Fruit fly (Drosophila melanogaster) whole organism, embryonic: ENCODE measurements around the gene ClC-a.
A peak's percentile ranks its signal among the peaks of the same experiment; 100 is the strongest.

ENCODE experiments used
- BtbVII ChIP-seq: fragments of 200-800 bp; sonication (Bioruptor generic); optimal IDR thresholded peaks from 3 replicates; lab custom pipeline; 2017; ENCODE audit warnings: missing biosample characterization, mild to moderate bottlenecking, missing genetic modification characterization
- Bteb2 ChIP-seq: fragments of 200-800 bp; sonication (Bioruptor generic); optimal IDR thresholded peaks from 2 replicates; lab custom pipeline; 2016; ENCODE audit warnings: missing biosample characterization, missing genetic modification characterization
- C15 ChIP-seq: fragments of 200-800 bp; sonication (Bioruptor generic); IDR thresholded peaks from 3 replicates; pipeline ENCODE4 v1.3.6; 2022; ENCODE audit warnings: missing biosample characterization, missing genetic modification characterization
- CG10431 ChIP-seq: fragments of 200-800 bp; sonication (Bioruptor generic); optimal IDR thresholded peaks from 3 replicates; lab custom pipeline; 2018; ENCODE audit warnings: missing biosample characterization, mild to moderate bottlenecking, missing genetic modification characterization
- CG11456 ChIP-seq: fragments of 200-800 bp; sonication (Bioruptor generic); IDR thresholded peaks from 3 replicates; pipeline ENCODE4 v1.3.6; 2022; ENCODE audit warnings: missing biosample characterization, missing genetic modification characterization
- CG11560 ChIP-seq: fragments of 200-800 bp; sonication (Bioruptor generic); IDR thresholded peaks from 3 replicates; pipeline ENCODE4 v1.3.6; 2022; ENCODE audit warnings: missing biosample characterization, missing genetic modification characterization
- CG12236 ChIP-seq: fragments of 200-800 bp; sonication (Bioruptor generic); optimal IDR thresholded peaks from 2 replicates; lab custom pipeline; 2016; ENCODE audit warnings: missing biosample characterization, missing genetic modification characterization
- CG12391 ChIP-seq: fragments of 200-800 bp; sonication (Bioruptor generic); optimal IDR thresholded peaks from 3 replicates; lab custom pipeline; 2018; ENCODE audit warnings: missing biosample characterization, mild to moderate bottlenecking, missing genetic modification characterization, moderate library complexity
- CG13296 ChIP-seq: fragments of 200-800 bp; sonication (Bioruptor generic); optimal IDR thresholded peaks from 3 replicates; lab custom pipeline; 2018; ENCODE audit warnings: missing biosample characterization, mild to moderate bottlenecking, missing genetic modification characterization
- CG13894 ChIP-seq: fragments of 200-800 bp; sonication (Bioruptor generic); optimal IDR thresholded peaks from 3 replicates; lab custom pipeline; 2018; ENCODE audit warnings: missing biosample characterization, mild to moderate bottlenecking, missing genetic modification characterization, moderate library complexity
- CG16813 ChIP-seq: fragments of 200-800 bp; sonication (Bioruptor generic); IDR thresholded peaks from 3 replicates; pipeline ENCODE4 v1.3.6; 2022; ENCODE audit warnings: missing biosample characterization, missing genetic modification characterization; ENCODE audit not compliant: partially characterized antibody
- CG2202 ChIP-seq: fragments of 200-800 bp; sonication (Bioruptor generic); optimal IDR thresholded peaks from 2 replicates; lab custom pipeline; 2018; ENCODE audit warnings: missing biosample characterization, mild to moderate bottlenecking, missing genetic modification characterization
- CG2712 ChIP-seq: fragments of 200-800 bp; optimal IDR thresholded peaks from 3 replicates; lab custom pipeline; 2019; ENCODE audit warnings: missing biosample characterization, mild to moderate bottlenecking, missing genetic modification characterization, moderate library complexity
- CG30403 ChIP-seq: fragments of 200-800 bp; sonication (Bioruptor generic); optimal IDR thresholded peaks from 3 replicates; lab custom pipeline; 2016; ENCODE audit warnings: missing biosample characterization, missing genetic modification characterization
- CG3281 ChIP-seq: fragments of 200-800 bp; sonication (Bioruptor generic); optimal IDR thresholded peaks from 3 replicates; lab custom pipeline; 2017; ENCODE audit warnings: missing biosample characterization, mild to moderate bottlenecking, missing genetic modification characterization
- CG5953 ChIP-seq: fragments of 200-800 bp; sonication (Bioruptor generic); IDR thresholded peaks from 2 replicates; pipeline ENCODE4 v1.3.6; 2022; ENCODE audit warnings: missing biosample characterization, missing genetic modification characterization
- CG6813 ChIP-seq: fragments of 200-800 bp; sonication (Bioruptor generic); optimal IDR thresholded peaks from 2 replicates; lab custom pipeline; 2017; ENCODE audit warnings: missing biosample characterization, missing genetic modification characterization, mild to moderate bottlenecking, moderate library complexity, missing genetic modification reagents
- CG7987 ChIP-seq: fragments of 200-800 bp; sonication (Bioruptor generic); optimal IDR thresholded peaks from 2 replicates; lab custom pipeline; 2018; ENCODE audit warnings: missing biosample characterization, mild to moderate bottlenecking, missing genetic modification characterization, moderate library complexity
- CG9797 ChIP-seq: fragments of 200-800 bp; sonication (Bioruptor generic); optimal IDR thresholded peaks from 3 replicates; lab custom pipeline; 2018; ENCODE audit warnings: missing biosample characterization, mild to moderate bottlenecking, missing genetic modification characterization
- CG9817 ChIP-seq: fragments of 200-800 bp; sonication (Bioruptor generic); optimal IDR thresholded peaks from 2 replicates; lab custom pipeline; 2018; ENCODE audit warnings: missing biosample characterization, mild to moderate bottlenecking, missing genetic modification characterization, moderate library complexity
- Dek ChIP-seq: fragments of 200-800 bp; sonication (Bioruptor generic); optimal IDR thresholded peaks from 3 replicates; lab custom pipeline; 2019; ENCODE audit warnings: missing biosample characterization, mild to moderate bottlenecking, missing genetic modification characterization, moderate library complexity
- Dip2 ChIP-seq: fragments of 200-800 bp; sonication (Bioruptor generic); IDR thresholded peaks from 2 replicates; pipeline ENCODE4 v1.3.6; 2022; ENCODE audit warnings: missing biosample characterization, missing genetic modification characterization
- Doc2 ChIP-seq: fragments of 200-800 bp; sonication (Bioruptor generic); IDR thresholded peaks from 2 replicates; pipeline ENCODE4 v1.3.6; 2022; ENCODE audit warnings: missing biosample characterization, missing genetic modification characterization
- Elba2 ChIP-seq: fragments of 200-800 bp; sonication (Bioruptor generic); optimal IDR thresholded peaks from 3 replicates; lab custom pipeline; 2016; ENCODE audit warnings: missing biosample characterization, missing genetic modification characterization
- GATAe ChIP-seq: fragments of 200-800 bp; sonication (Bioruptor generic); conservative IDR thresholded peaks from 2 replicates; pipeline ENCODE4 v1.3.6; 2022; ENCODE audit warnings: missing biosample characterization, missing genetic modification characterization
- Gsc ChIP-seq: fragments of 200-800 bp; sonication (Bioruptor generic); IDR thresholded peaks from 2 replicates; pipeline ENCODE4 v1.3.6; 2022; ENCODE audit warnings: missing biosample characterization, missing genetic modification characterization
- Gug ChIP-seq: fragments of 200-800 bp; sonication (Bioruptor generic); IDR thresholded peaks from 4 replicates; pipeline ENCODE4 v1.3.6; 2022; ENCODE audit warnings: missing biosample characterization, missing genetic modification characterization
- Neu2 ChIP-seq: fragments of 200-800 bp; sonication (Bioruptor generic); optimal IDR thresholded peaks from 3 replicates; lab custom pipeline; 2016; ENCODE audit warnings: missing biosample characterization, missing genetic modification characterization, borderline replicate concordance
- Rx ChIP-seq: fragments of 200-800 bp; sonication (Bioruptor generic); IDR thresholded peaks from 2 replicates; pipeline ENCODE4 v1.3.6; 2022; ENCODE audit warnings: missing biosample characterization, missing genetic modification characterization
- Sin3A ChIP-seq: fragments of >200 bp; optimal IDR thresholded peaks from 2 replicates; lab custom pipeline; 2018
- Sox102F ChIP-seq: fragments of 200-800 bp; sonication (Bioruptor generic); optimal IDR thresholded peaks from 2 replicates; lab custom pipeline; 2018; ENCODE audit warnings: missing biosample characterization, mild to moderate bottlenecking, missing genetic modification characterization, moderate library complexity
- Vsx1 ChIP-seq: fragments of 200-800 bp; sonication (Bioruptor generic); optimal IDR thresholded peaks from 2 replicates; lab custom pipeline; 2017; ENCODE audit warnings: missing biosample characterization, mild to moderate bottlenecking, missing genetic modification characterization, missing genetic modification reagents
- abd-A ChIP-seq: fragments of 200-800 bp; sonication (Bioruptor generic); optimal IDR thresholded peaks from 3 replicates; lab custom pipeline; 2019; ENCODE audit warnings: missing biosample characterization, mild to moderate bottlenecking, missing genetic modification characterization, moderate library complexity
- cato ChIP-seq: fragments of 200-800 bp; sonication (Bioruptor generic); optimal IDR thresholded peaks from 2 replicates; lab custom pipeline; 2016; ENCODE audit warnings: missing biosample characterization, missing genetic modification characterization, borderline replicate concordance
- caup ChIP-seq: fragments of 200-800 bp; sonication (Bioruptor generic); optimal IDR thresholded peaks from 3 replicates; lab custom pipeline; 2017; ENCODE audit warnings: missing biosample characterization, mild to moderate bottlenecking, missing genetic modification characterization, moderate library complexity; ENCODE audit not compliant: severe bottlenecking
- croc ChIP-seq: fragments of 200-800 bp; sonication (Bioruptor generic); conservative IDR thresholded peaks from 3 replicates; pipeline ENCODE4 v1.3.6; 2022; ENCODE audit warnings: missing biosample characterization, missing genetic modification characterization
- dan ChIP-seq: fragments of 200-800 bp; sonication (Bioruptor generic); IDR thresholded peaks from 2 replicates; pipeline ENCODE4 v1.3.6; 2022; ENCODE audit warnings: missing biosample characterization, missing genetic modification characterization
- dati ChIP-seq: fragments of 200-800 bp; sonication (Bioruptor generic); IDR thresholded peaks from 2 replicates; pipeline ENCODE4 v1.3.6; 2022; ENCODE audit warnings: missing biosample characterization, missing genetic modification characterization
- eve ChIP-seq, 2 experiments: fragments of >200 bp; optimal IDR thresholded peaks; 2 replicates each; lab custom pipeline; 2017; ENCODE audit warnings: missing biosample characterization in 2 of 2, missing genetic modification characterization in 2 of 2
- fd96Cb ChIP-seq: fragments of 200-800 bp; sonication (Bioruptor generic); optimal IDR thresholded peaks from 2 replicates; lab custom pipeline; 2018; ENCODE audit warnings: missing biosample characterization, mild to moderate bottlenecking, missing genetic modification characterization, moderate library complexity
- gce ChIP-seq: fragments of 200-800 bp; sonication (Bioruptor generic); IDR thresholded peaks from 3 replicates; pipeline ENCODE4 v1.3.6; 2022; ENCODE audit warnings: missing biosample characterization, missing genetic modification characterization
- gsb ChIP-seq: fragments of 200-800 bp; sonication (Bioruptor generic); IDR thresholded peaks from 2 replicates; pipeline ENCODE4 v1.3.6; 2022; ENCODE audit warnings: missing biosample characterization, missing genetic modification characterization
- jumu ChIP-seq: fragments of 200-800 bp; sonication (Bioruptor generic); optimal IDR thresholded peaks from 3 replicates; lab custom pipeline; 2016; ENCODE audit warnings: missing biosample characterization, missing genetic modification characterization
- kah ChIP-seq: fragments of 200-800 bp; sonication (Bioruptor generic); optimal IDR thresholded peaks from 2 replicates; lab custom pipeline; 2018; ENCODE audit warnings: missing biosample characterization, mild to moderate bottlenecking, missing genetic modification characterization
- nau ChIP-seq: fragments of 200-800 bp; sonication (Bioruptor generic); optimal IDR thresholded peaks from 3 replicates; lab custom pipeline; 2017; ENCODE audit warnings: missing biosample characterization, mild to moderate bottlenecking, missing genetic modification characterization, missing genetic modification reagents
- org-1 ChIP-seq: fragments of 200-800 bp; sonication (Bioruptor generic); optimal IDR thresholded peaks from 2 replicates; lab custom pipeline; 2017; ENCODE audit warnings: missing biosample characterization, missing genetic modification characterization
- pros ChIP-seq: fragments of 200-800 bp; sonication (Bioruptor generic); optimal IDR thresholded peaks from 3 replicates; lab custom pipeline; 2019; ENCODE audit warnings: missing biosample characterization, mild to moderate bottlenecking, missing genetic modification characterization, moderate library complexity
- ranshi ChIP-seq: fragments of 200-800 bp; sonication (Bioruptor generic); IDR thresholded peaks from 2 replicates; pipeline ENCODE4 v1.3.6; 2022; ENCODE audit warnings: missing biosample characterization, missing genetic modification characterization
- rib ChIP-seq: fragments of 200-800 bp; sonication (Bioruptor generic); IDR thresholded peaks from 2 replicates; pipeline ENCODE4 v1.3.6; 2022; ENCODE audit warnings: missing biosample characterization, missing genetic modification characterization
- sens ChIP-seq: fragments of 200-800 bp; sonication (Bioruptor generic); peaks from one replicate; lab custom pipeline; 2016; ENCODE audit warnings: missing biosample characterization, missing genetic modification characterization
- yki ChIP-seq: fragments of >200 bp; optimal IDR thresholded peaks from 3 replicates; lab custom pipeline; 2018

The ClC-a gene

dm6 chr3R:11758507-11759184, 54.4 kb downstream of the ClC-a start (continued):
- TF ChIP-seq Gsc (no peak), eve (GFP tag; optimal IDR thresholded peaks at IDR 0.05; lab: Kevin White, UChicago) (peak in 1 of 2 experiments; percentile 78), Doc2 (no peak), abd-A (tag; lab: Kevin White, UChicago) (peak; percentile 53), org-1 (GFP tag; lab: Kevin White, UChicago) (no peak), rib (GFP tag; lab: Robert Waterston, UW) (no peak), fd96Cb (tag; lab: Kevin White, UChicago) (no peak), Neu2 (no peak), nau (peak; percentile 1), Dip2 (no peak), CG5953 (GFP tag; lab: Robert Waterston, UW) (no peak), CG6813 (GFP tag; lab: Kevin White, UChicago) (peak; percentile 31), Sin3A (lab: Kevin White, UChicago) (no peak), CG12236 (GFP tag; lab: Kevin White, UChicago) (no peak), CG11560 (tag; lab: Robert Waterston, UW) (no peak), gsb (no peak), CG2712 (tag; lab: Kevin White, UChicago) (peak; percentile 22), cato (GFP tag; lab: Kevin White, UChicago) (no peak), CG11456 (GFP tag; lab: Robert Waterston, UW) (no peak), Rx (no peak), CG30403 (GFP tag; lab: Kevin White, UChicago) (peak; percentile 26), ranshi (no peak), gce (GFP tag; lab: Robert Waterston, UW) (no peak), CG16813 (GFP tag; lab: Robert Waterston, UW) (no peak), CG3281 (GFP tag; lab: Kevin White, UChicago) (peak; percentile 54), CG9797 (no peak), dati (GFP tag; lab: Robert Waterston, UW) (no peak), Gug (GFP tag; lab: Robert Waterston, UW) (no peak), BtbVII (GFP tag; lab: Kevin White, UChicago) (peak; percentile 34), Vsx1 (GFP tag; lab: Kevin White, UChicago) (no peak), caup (GFP tag; lab: Kevin White, UChicago) (no peak), Sox102F (no peak), CG10431 (GFP tag; lab: Kevin White, UChicago) (peak; percentile 20), Elba2 (no peak), CG7987 (GFP tag; lab: Kevin White, UChicago) (peak; percentile 8), CG13296 (GFP tag; lab: Kevin White, UChicago) (peak; percentile 29), CG2202 (no peak), jumu (GFP tag; lab: Kevin White, UChicago) (no peak), C15 (GFP tag; lab: Robert Waterston, UW) (no peak), sens (GFP tag; lab: Kevin White, UChicago) (peak; percentile 10), Dek (tag; lab: Kevin White, UChicago) (peak; percentile 19), kah (GFP tag; lab: Kevin White, UChicago) (peak; percentile 5), CG13894 (tag; lab: Kevin White, UChicago) (peak; percentile 19), yki (lab: Kevin White, UChicago) (peak; percentile 23), Bteb2 (no peak), croc (GFP tag; lab: Robert Waterston, UW) (no peak), pros (peak; percentile 19), dan (GFP tag; lab: Robert Waterston, UW) (no peak), CG9817 (tag; lab: Kevin White, UChicago) (no peak), CG12391 (tag; lab: Kevin White, UChicago) (peak; percentile 13), GATAe (GFP tag; lab: Robert Waterston, UW) (no peak)
